Worm (Caenorhabditis elegans) whole organism, L4 larva: ENCODE measurements around the gene dao-6.

ENCODE experiments used
- F44E2.7 ChIP-seq: fragments of 200-800 bp; sonication (Bioruptor generic); IDR thresholded peaks from 2 replicates; pipeline ENCODE4 v2.1.2; 2022; ENCODE audit warnings: missing genetic modification characterization, missing compliant biosample characterization
- R02D3.7 ChIP-seq: fragments of 150-350 bp; sonication (generic microtip); optimal IDR thresholded peaks from 3 replicates; lab custom pipeline; 2014; ENCODE audit warnings: missing biosample characterization, missing genetic modification characterization
- Y105C5A.15 ChIP-seq: fragments of 200-800 bp; sonication (Bioruptor generic); IDR thresholded peaks from 2 replicates; pipeline ENCODE4 v1.3.6; 2022; ENCODE audit warnings: missing genetic modification characterization, missing compliant biosample characterization
- Y48G9A.11 ChIP-seq: fragments of 200-800 bp; sonication (Bioruptor generic); IDR thresholded peaks from 2 replicates; pipeline ENCODE4 v1.3.6; 2022; ENCODE audit warnings: missing genetic modification reagents, missing genetic modification characterization, missing compliant biosample characterization
- Y5F2A.4 ChIP-seq: fragments of 200-800 bp; sonication (Bioruptor generic); optimal IDR thresholded peaks from 2 replicates; lab custom pipeline; 2018; ENCODE audit warnings: mild to moderate bottlenecking, missing genetic modification characterization, missing compliant biosample characterization
- ZK337.2 ChIP-seq: fragments of 200-800 bp; sonication (Bioruptor generic); IDR thresholded peaks from 2 replicates; pipeline ENCODE4 v1.3.6; 2022; ENCODE audit warnings: missing genetic modification reagents, missing genetic modification characterization, missing compliant biosample characterization
- aha-1 ChIP-seq: fragments of 150-350 bp; peaks from one replicate; lab custom pipeline; 2014; ENCODE audit warnings: missing biosample characterization, missing genetic modification characterization
- aly-2 ChIP-seq: sonication (generic microtip); optimal IDR thresholded peaks from 2 replicates; lab custom pipeline; 2018; ENCODE audit warnings: missing biosample characterization, missing genetic modification characterization
- arid-1 ChIP-seq: fragments of 200-800 bp; sonication (Bioruptor generic); conservative IDR thresholded peaks from 2 replicates; pipeline ENCODE4 v1.3.6; 2022; ENCODE audit warnings: missing genetic modification reagents, missing genetic modification characterization, missing compliant biosample characterization
- ceh-44 ChIP-seq: fragments of 200-800 bp; sonication (Bioruptor generic); IDR thresholded peaks from 2 replicates; pipeline ENCODE4 v1.3.6; 2022; ENCODE audit warnings: missing genetic modification reagents, missing genetic modification characterization, missing compliant biosample characterization
- ces-1 ChIP-seq: fragments of 150-350 bp; sonication (generic microtip); optimal IDR thresholded peaks from 4 replicates; lab custom pipeline; 2014; ENCODE audit warnings: missing biosample characterization, missing genetic modification reagents, missing genetic modification characterization
- cey-2 ChIP-seq: sonication (generic microtip); optimal IDR thresholded peaks from 3 replicates; lab custom pipeline; 2017; ENCODE audit warnings: missing genetic modification characterization, mild to moderate bottlenecking, missing compliant biosample characterization, antibody characterized with exemption, borderline replicate concordance; ENCODE audit not compliant: insufficient read depth
- ctbp-1 ChIP-seq: fragments of 200-800 bp; sonication (Bioruptor generic); IDR thresholded peaks from 2 replicates; pipeline ENCODE4 v1.3.6; 2022; ENCODE audit warnings: missing genetic modification reagents, missing genetic modification characterization, missing compliant biosample characterization
- daf-16 ChIP-seq, 3 experiments: sonication (generic microtip); optimal IDR thresholded peaks; 2 replicates each; lab custom pipeline; 2016 to 2017; ENCODE audit warnings: missing genetic modification characterization in 3 of 3, missing genetic modification reagents in 3 of 3, mild to moderate bottlenecking in 2 of 3, missing compliant biosample characterization in 2 of 3, missing biosample characterization in 1 of 3, moderate library complexity in 1 of 3
- daf-19 ChIP-seq: fragments of 200-800 bp; sonication (Bioruptor generic); conservative IDR thresholded peaks from 2 replicates; pipeline ENCODE4 v1.3.6; 2022; ENCODE audit warnings: missing genetic modification characterization, missing compliant biosample characterization
- daf-8 ChIP-seq: fragments of 200-800 bp; sonication (Bioruptor generic); IDR thresholded peaks from 2 replicates; pipeline ENCODE4 v1.3.6; 2022; ENCODE audit warnings: missing genetic modification characterization, missing compliant biosample characterization
- dmd-6 ChIP-seq: fragments of 200-800 bp; sonication (Bioruptor generic); IDR thresholded peaks from 2 replicates; pipeline ENCODE4 v1.3.6; 2022; ENCODE audit warnings: missing genetic modification reagents, missing genetic modification characterization, missing compliant biosample characterization
- dve-1 ChIP-seq: sonication (generic microtip); optimal IDR thresholded peaks from 2 replicates; lab custom pipeline; 2017; ENCODE audit warnings: antibody characterized with exemption, mild to moderate bottlenecking, missing genetic modification characterization, missing compliant biosample characterization; ENCODE audit not compliant: insufficient read depth
- egl-27 ChIP-seq: sonication (generic microtip); optimal IDR thresholded peaks from 3 replicates; lab custom pipeline; 2017; ENCODE audit warnings: missing biosample characterization, missing genetic modification reagents, missing genetic modification characterization
- egl-43 ChIP-seq: fragments of 200-800 bp; sonication (Bioruptor generic); IDR thresholded peaks from 2 replicates; pipeline ENCODE4 v1.3.6; 2022; ENCODE audit warnings: missing genetic modification reagents, missing genetic modification characterization, missing compliant biosample characterization
- fkh-10 ChIP-seq: fragments of 150-350 bp; optimal IDR thresholded peaks from 2 replicates; lab custom pipeline; 2014; ENCODE audit warnings: missing biosample characterization, missing genetic modification reagents, missing genetic modification characterization
- fos-1 ChIP-seq: fragments of 150-350 bp; optimal IDR thresholded peaks from 2 replicates; lab custom pipeline; 2014; ENCODE audit warnings: missing biosample characterization, missing genetic modification characterization
- hlh-11 ChIP-seq: fragments of 200-800 bp; sonication (Bioruptor generic); optimal IDR thresholded peaks from 2 replicates; lab custom pipeline; 2018; ENCODE audit warnings: mild to moderate bottlenecking, missing genetic modification characterization, missing compliant biosample characterization
- hmg-1.1 ChIP-seq: fragments of 200-800 bp; sonication (Bioruptor generic); IDR thresholded peaks from 2 replicates; pipeline ENCODE4 v1.3.6; 2022; ENCODE audit warnings: missing genetic modification reagents, missing genetic modification characterization, missing compliant biosample characterization
- jun-1 ChIP-seq: fragments of 150-350 bp; optimal IDR thresholded peaks from 2 replicates; lab custom pipeline; 2014; ENCODE audit warnings: missing biosample characterization, missing genetic modification reagents, missing genetic modification characterization
- lin-1 ChIP-seq: fragments of 200-800 bp; sonication (Bioruptor generic); IDR thresholded peaks from 2 replicates; pipeline ENCODE4 v1.3.6; 2022; ENCODE audit warnings: missing genetic modification reagents, missing genetic modification characterization, missing compliant biosample characterization
- lin-29 ChIP-seq: fragments of 200-800 bp; sonication (Bioruptor generic); IDR thresholded peaks from 2 replicates; pipeline ENCODE4 v1.3.6; 2022; ENCODE audit warnings: missing genetic modification reagents, missing genetic modification characterization, missing compliant biosample characterization
- lin-39 ChIP-seq: fragments of 150-350 bp; optimal IDR thresholded peaks from 2 replicates; lab custom pipeline; 2014; ENCODE audit warnings: missing biosample characterization, missing genetic modification reagents, missing genetic modification characterization
- lsy-2 ChIP-seq, 2 experiments: fragments of 150-350 bp in 1 of 2; sonication (generic microtip) in 1 of 2; optimal IDR thresholded peaks; 2 replicates each; lab custom pipeline; 2014 to 2017; ENCODE audit warnings: missing biosample characterization in 2 of 2, missing genetic modification characterization in 2 of 2
- mdl-1 ChIP-seq, 2 experiments: fragments of 150-350 bp in 1 of 2; sonication (generic microtip) in 1 of 2; optimal IDR thresholded peaks; 2 replicates each; lab custom pipeline; 2014 to 2017; ENCODE audit warnings: missing biosample characterization in 2 of 2, missing genetic modification characterization in 2 of 2
- mdt-29 ChIP-seq: fragments of 200-800 bp; sonication (Bioruptor generic); IDR thresholded peaks from 2 replicates; pipeline ENCODE4 v1.3.6; 2022; ENCODE audit warnings: missing genetic modification reagents, missing genetic modification characterization, missing compliant biosample characterization
- mxl-3 ChIP-seq: fragments of 200-800 bp; sonication (Bioruptor generic); optimal IDR thresholded peaks from 2 replicates; lab custom pipeline; 2018; ENCODE audit warnings: mild to moderate bottlenecking, missing genetic modification characterization, missing compliant biosample characterization
- nhr-10 ChIP-seq: fragments of 150-350 bp; optimal IDR thresholded peaks from 2 replicates; lab custom pipeline; 2014; ENCODE audit warnings: missing biosample characterization, missing genetic modification characterization
- nhr-11 ChIP-seq: fragments of 150-350 bp; optimal IDR thresholded peaks from 2 replicates; lab custom pipeline; 2014; ENCODE audit warnings: missing biosample characterization, missing genetic modification characterization
- nhr-237 ChIP-seq: sonication (generic microtip); optimal IDR thresholded peaks from 2 replicates; lab custom pipeline; 2017; ENCODE audit warnings: missing biosample characterization, missing genetic modification characterization
- nhr-28 ChIP-seq: fragments of 150-350 bp; optimal IDR thresholded peaks from 2 replicates; lab custom pipeline; 2014; ENCODE audit warnings: missing biosample characterization, missing genetic modification characterization
- nhr-41 ChIP-seq: fragments of 200-800 bp; sonication (Bioruptor generic); IDR thresholded peaks from 2 replicates; pipeline ENCODE4 v1.3.6; 2022; ENCODE audit warnings: missing genetic modification reagents, missing genetic modification characterization, missing compliant biosample characterization
- nhr-48 ChIP-seq: sonication (generic microtip); optimal IDR thresholded peaks from 2 replicates; lab custom pipeline; 2016; ENCODE audit warnings: mild to moderate bottlenecking, missing genetic modification characterization, missing compliant biosample characterization
- pqm-1 ChIP-seq: sonication (generic microtip); optimal IDR thresholded peaks from 2 replicates; lab custom pipeline; 2017; ENCODE audit warnings: missing biosample characterization, missing genetic modification characterization
- saeg-2 ChIP-seq: fragments of 200-800 bp; sonication (Bioruptor generic); IDR thresholded peaks from 2 replicates; pipeline ENCODE4 v1.3.6; 2022; ENCODE audit warnings: missing genetic modification reagents, missing genetic modification characterization, missing compliant biosample characterization
- sdz-12 ChIP-seq: fragments of 200-800 bp; sonication (Bioruptor generic); optimal IDR thresholded peaks from 2 replicates; lab custom pipeline; 2018; ENCODE audit warnings: mild to moderate bottlenecking, missing genetic modification characterization, missing compliant biosample characterization
- set-16 ChIP-seq: fragments of 200-800 bp; sonication (Bioruptor generic); IDR thresholded peaks from 2 replicates; pipeline ENCODE4 v1.3.6; 2022; ENCODE audit warnings: missing genetic modification reagents, missing genetic modification characterization, missing compliant biosample characterization
- spr-1 ChIP-seq: sonication (generic microtip); optimal IDR thresholded peaks from 2 replicates; lab custom pipeline; 2016; ENCODE audit warnings: mild to moderate bottlenecking, missing genetic modification characterization, missing compliant biosample characterization
- tag-97 ChIP-seq: fragments of 200-800 bp; sonication (Bioruptor generic); IDR thresholded peaks from 2 replicates; pipeline ENCODE4 v1.3.6; 2022; ENCODE audit warnings: missing genetic modification characterization, missing compliant biosample characterization
- unc-39 ChIP-seq: sonication (generic microtip); optimal IDR thresholded peaks from 2 replicates; lab custom pipeline; 2017; ENCODE audit warnings: missing biosample characterization, missing genetic modification characterization
- zag-1 ChIP-seq: fragments of 150-350 bp; optimal IDR thresholded peaks from 2 replicates; lab custom pipeline; 2014; ENCODE audit warnings: missing biosample characterization, missing genetic modification characterization
- ztf-11 ChIP-seq: fragments of 150-350 bp; optimal IDR thresholded peaks from 2 replicates; lab custom pipeline; 2014; ENCODE audit warnings: missing biosample characterization, missing genetic modification characterization
- ztf-7 ChIP-seq: fragments of 150-350 bp; optimal IDR thresholded peaks from 2 replicates; lab custom pipeline; 2014; ENCODE audit warnings: missing biosample characterization, missing genetic modification characterization

Gene dao-6

ce11 chrIII:9717243-9717642 is 18.8 kb downstream of the dao-6 start (continued):
- TF ChIP-seq hmg-1.1 (GFP tag; lab: Robert Waterston, UW): no peak; the same call in 1 of the 2 replicates
- peak; percentile 15 for TF ChIP-seq nhr-11 (tag; lab: Kevin White, UChicago)
- no peak for TF ChIP-seq mdl-1 (tag; optimal IDR thresholded peaks at IDR 0.05; lab: Kevin White, UChicago)
- no peak for TF ChIP-seq tag-97 (GFP tag; lab: Robert Waterston, UW)
- TF ChIP-seq fos-1 (tag; lab: Kevin White, UChicago): no peak
- TF ChIP-seq F44E2.7: no peak
- no peak for TF ChIP-seq ces-1 (GFP tag; lab: Kevin White, UChicago)
- TF ChIP-seq jun-1: peak; percentile 7
- TF ChIP-seq aha-1 (tag; lab: Kevin White, UChicago): peak; percentile 60
- TF ChIP-seq lin-29 (GFP tag; lab: Robert Waterston, UW): no peak
- no peak for TF ChIP-seq daf-8 (GFP tag; lab: Robert Waterston, UW)
- TF ChIP-seq fkh-10 (GFP tag; lab: Kevin White, UChicago): no peak
- no peak for TF ChIP-seq ctbp-1 (GFP tag; lab: Robert Waterston, UW)
- TF ChIP-seq R02D3.7 (tag; lab: Kevin White, UChicago): no peak
- TF ChIP-seq saeg-2 (GFP tag; lab: Robert Waterston, UW): no peak
- no peak for TF ChIP-seq Y5F2A.4 (GFP tag; lab: Kevin White, UChicago)
- no peak for TF ChIP-seq set-16 (GFP tag; lab: Robert Waterston, UW)
- no peak for TF ChIP-seq ceh-44
- no peak for TF ChIP-seq nhr-10 (tag; lab: Kevin White, UChicago)
- no peak for TF ChIP-seq daf-19 (GFP tag; lab: Robert Waterston, UW)
- peak; percentile 16 for TF ChIP-seq spr-1 (tag; lab: Kevin White, UChicago)
- no peak for TF ChIP-seq mdt-29 (GFP tag; lab: Robert Waterston, UW)
- 0 out of 2 replicates have a peak, but pooled peaks have one; percentile 12 for TF ChIP-seq ZK337.2 (GFP tag; lab: Robert Waterston, UW)
- TF ChIP-seq egl-27 (tag; lab: Kevin White, UChicago): no peak
- TF ChIP-seq Y48G9A.11 (GFP tag; lab: Robert Waterston, UW): no peak; the same call in 1 of the 2 replicates
- TF ChIP-seq nhr-48 (tag; lab: Kevin White, UChicago): peak; percentile 63
- peak in 1 of 2 experiments; percentile 73 for TF ChIP-seq lsy-2 (tag; optimal IDR thresholded peaks at IDR 0.05; lab: Kevin White, UChicago)
- no peak for TF ChIP-seq ztf-11 (tag; lab: Kevin White, UChicago)
- no peak for TF ChIP-seq sdz-12 (GFP tag; lab: Kevin White, UChicago)
- TF ChIP-seq ztf-7 (tag; lab: Kevin White, UChicago): peak; percentile 33
- no peak for TF ChIP-seq zag-1 (tag; lab: Kevin White, UChicago)
- TF ChIP-seq cey-2 (tag; lab: Kevin White, UChicago): no peak
- no peak for TF ChIP-seq unc-39 (tag; lab: Kevin White, UChicago)
- TF ChIP-seq, all 104 proteins: peak for 38

ce11 chrIII:9714731-9715130 is 21.3 kb downstream of the dao-6 start:
- TF ChIP-seq spr-1 (tag; lab: Kevin White, UChicago): no peak
- no peak for TF ChIP-seq nhr-48 (tag; lab: Kevin White, UChicago)
- peak; percentile 49 for TF ChIP-seq nhr-28 (tag; lab: Kevin White, UChicago)
- no peak for TF ChIP-seq aly-2 (tag; lab: Kevin White, UChicago)
- TF ChIP-seq ztf-7 (tag; lab: Kevin White, UChicago): peak; percentile 61
- TF ChIP-seq tag-97 (GFP tag; lab: Robert Waterston, UW): no peak
- no peak for TF ChIP-seq nhr-41 (GFP tag; lab: Robert Waterston, UW)
- TF ChIP-seq dve-1: peak; percentile 73
- no peak for TF ChIP-seq lin-1 (GFP tag; lab: Robert Waterston, UW)
- no peak for TF ChIP-seq hlh-11
- TF ChIP-seq lsy-2 (tag; optimal IDR thresholded peaks at IDR 0.05; lab: Kevin White, UChicago): peak in 1 of 2 experiments; percentile 16
- no peak for TF ChIP-seq lin-29 (GFP tag; lab: Robert Waterston, UW)
- no peak for TF ChIP-seq mxl-3
- no peak for TF ChIP-seq mdl-1 (tag; optimal IDR thresholded peaks at IDR 0.05; lab: Kevin White, UChicago)
- TF ChIP-seq arid-1: no peak
- no peak for TF ChIP-seq Y105C5A.15
- TF ChIP-seq nhr-237 (tag; lab: Kevin White, UChicago): no peak
- no peak for TF ChIP-seq egl-43
- TF ChIP-seq dmd-6 (GFP tag; lab: Robert Waterston, UW): peak; percentile 62
- TF ChIP-seq saeg-2 (GFP tag; lab: Robert Waterston, UW): no peak
- no peak for TF ChIP-seq lin-39 (tag; lab: Kevin White, UChicago)
- TF ChIP-seq daf-16 (GFP tag; optimal IDR thresholded peaks at IDR 0.05; lab: Kevin White, UChicago): no peak
- peak; percentile 53 for TF ChIP-seq daf-16 (tag; optimal IDR thresholded peaks at IDR 0.05; lab: Kevin White, UChicago)
- TF ChIP-seq pqm-1 (tag; lab: Kevin White, UChicago): peak; percentile 13
